Worm (Caenorhabditis elegans): Measurements from ENCODE around the gene K06H7.7.

ce11 chrIII:8045734-8046133 lies 39.5 kb downstream of the K06H7.7 start, which contains the start of gene K12H4.3:
- TF ChIP-seq tab-1 (GFP tag; IDR thresholded peaks at IDR 0.05) (no peak), flt-1 (GFP tag; IDR thresholded peaks at IDR 0.05) (no peak), T22C8.4 (GFP tag; IDR thresholded peaks at IDR 0.05) (no peak), klf-2 (GFP tag; conservative IDR thresholded peaks at IDR 0.05) (no peak), ref-1 (GFP tag; conservative IDR thresholded peaks at IDR 0.05) (no peak)

All from whole organism, midembryonic.